Fruit fly (Drosophila melanogaster): ENCODE measurements around the gene Vta1.

DNA sequence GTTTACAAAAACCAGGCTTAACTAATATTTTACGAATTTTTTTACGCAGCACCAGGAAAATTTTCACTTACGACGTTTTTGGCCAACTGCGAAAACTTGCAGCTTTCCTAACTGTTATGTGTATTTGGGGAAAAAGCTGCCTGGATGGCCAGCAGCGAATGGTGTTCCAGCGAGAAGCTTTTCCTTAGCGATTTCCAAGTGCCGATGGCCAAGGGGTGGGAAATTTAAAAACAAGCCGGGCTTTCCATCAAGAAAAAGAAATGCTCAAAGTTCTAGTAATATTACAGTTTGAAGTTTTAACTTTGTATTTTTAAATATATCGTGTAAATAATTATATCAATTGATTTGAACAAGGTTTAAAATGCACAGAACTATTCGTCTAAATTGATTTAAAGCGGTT lies 15.0 kb downstream of the Vta1 start, which contains the start of gene nSyb:
- TF ChIP-seq psq (optimal IDR thresholded peaks at IDR 0.05) (no peak), Sin3A (optimal IDR thresholded peaks at IDR 0.05) (no peak)

All from Kc167 (cell line).